Worm (Caenorhabditis elegans): ENCODE results near the gene C28H8.8.

The C28H8.8 gene

DNA sequence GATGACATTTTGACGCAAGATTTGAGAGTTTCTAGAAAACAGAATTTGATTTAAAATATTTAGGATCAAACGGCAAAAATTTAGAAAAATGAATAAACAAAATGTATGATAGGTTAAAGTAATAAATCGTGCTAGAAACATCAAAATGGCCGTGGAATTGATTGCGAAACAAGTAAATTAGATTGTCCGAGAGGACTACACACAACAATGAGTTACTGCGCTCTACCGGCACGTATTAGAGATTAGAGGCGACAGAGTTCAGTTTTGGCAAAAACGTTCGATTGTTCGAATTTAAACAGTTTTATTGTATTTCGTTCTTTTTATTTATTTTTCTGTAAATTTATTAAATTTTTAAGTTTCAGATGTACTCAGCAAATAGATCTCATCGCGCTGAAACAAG is 37.1 kb upstream of the C28H8.8 start, which contains the start of the genes dnc-2 and bcl-7:
TSS of gene dnc-2 (minus strand) at position 33 of the 400 bp plus-strand sequence.
TSS of gene bcl-7 (plus strand) at position 363 of the 400 bp plus-strand sequence.
- TF ChIP-seq hif-1 (tag; optimal IDR thresholded peaks at IDR 0.05), result peak in 1 of 2 experiments; percentile 28
- no peak for TF ChIP-seq lin-39 (tag; optimal IDR thresholded peaks at IDR 0.05)
- TF ChIP-seq daf-16 (GFP tag; optimal IDR thresholded peaks at IDR 0.05), result no peak
- peak; percentile 31 for TF ChIP-seq daf-16 (tag; optimal IDR thresholded peaks at IDR 0.05)
- no peak for TF ChIP-seq Y105C5A.15 (GFP tag; IDR thresholded peaks at IDR 0.05)
- TF ChIP-seq nhr-77 (tag; optimal IDR thresholded peaks at IDR 0.05), result no peak
- no peak for TF ChIP-seq mxl-3 (GFP tag; optimal IDR thresholded peaks at IDR 0.05)
- TF ChIP-seq mxl-2 (GFP tag; conservative IDR thresholded peaks at IDR 0.05), result no peak
- peak; percentile 12 for TF ChIP-seq nhr-6 (tag; optimal IDR thresholded peaks at IDR 0.05)
- TF ChIP-seq nhr-237 (tag; optimal IDR thresholded peaks at IDR 0.05), result no peak
- TF ChIP-seq daf-8 (GFP tag; IDR thresholded peaks at IDR 0.05), result no peak
- TF ChIP-seq unc-39 (tag; optimal IDR thresholded peaks at IDR 0.05), result no peak
- TF ChIP-seq zfp-3 (GFP tag; conservative IDR thresholded peaks at IDR 0.05), result no peak
- no peak for TF ChIP-seq pha-4 (GFP tag; IDR thresholded peaks at IDR 0.05)
- TF ChIP-seq pha-4 (tag; optimal IDR thresholded peaks at IDR 0.05), result peak; percentile 51
- TF ChIP-seq php-3 (GFP tag; IDR thresholded peaks at IDR 0.05), result no peak
- no peak for TF ChIP-seq ceh-28 (tag; optimal IDR thresholded peaks at IDR 0.05)
- TF ChIP-seq pqm-1 (tag; optimal IDR thresholded peaks at IDR 0.05), result no peak
- TF ChIP-seq hlh-30 (tag; optimal IDR thresholded peaks at IDR 0.05; ENCODE audit: insufficient read depth), result no peak
- TF ChIP-seq rbr-2 (tag; optimal IDR thresholded peaks at IDR 0.05), result peak; percentile 38
- TF ChIP-seq mdl-1 (tag; optimal IDR thresholded peaks at IDR 0.05), result no peak
- no peak for TF ChIP-seq gei-8 (GFP tag; optimal IDR thresholded peaks at IDR 0.05)
- no peak for TF ChIP-seq lim-7 (GFP tag; IDR thresholded peaks at IDR 0.05)
- TF ChIP-seq fkh-10 (GFP tag; optimal IDR thresholded peaks at IDR 0.05), result no peak
- peak; percentile 23 for TF ChIP-seq T20F7.1 (GFP tag; optimal IDR thresholded peaks at IDR 0.05)
- no peak for TF ChIP-seq egl-43 (GFP tag; IDR thresholded peaks at IDR 0.05)
- TF ChIP-seq aha-1 (tag), result peak; percentile 9
- TF ChIP-seq tag-97 (GFP tag; IDR thresholded peaks at IDR 0.05), result no peak
- no peak for TF ChIP-seq F26F4.8 (GFP tag; conservative IDR thresholded peaks at IDR 0.05)
- TF ChIP-seq mep-1 (tag; optimal IDR thresholded peaks at IDR 0.05), result peak; percentile 38
- no peak for TF ChIP-seq tra-1 (GFP tag; IDR thresholded peaks at IDR 0.05)
- TF ChIP-seq ceh-44 (GFP tag; IDR thresholded peaks at IDR 0.05), result no peak
- TF ChIP-seq set-16 (GFP tag; IDR thresholded peaks at IDR 0.05), result no peak
- TF ChIP-seq nhr-10 (tag; optimal IDR thresholded peaks at IDR 0.05), result no peak
- no peak for TF ChIP-seq skn-1 (tag; optimal IDR thresholded peaks at IDR 0.05)
- peak; percentile 37 for TF ChIP-seq dve-1 (tag; optimal IDR thresholded peaks at IDR 0.05; ENCODE audit: insufficient read depth)
- TF ChIP-seq lin-38 (GFP tag; IDR thresholded peaks at IDR 0.05), result peak; percentile 88
- no peak for TF ChIP-seq sdz-12 (GFP tag; optimal IDR thresholded peaks at IDR 0.05)
- TF ChIP-seq ztf-11 (tag; optimal IDR thresholded peaks at IDR 0.05), result no peak
- TF ChIP-seq hmg-1.1 (GFP tag; IDR thresholded peaks at IDR 0.05), result 0 out of 2 replicates have a peak, but pooled peaks have one; percentile 6
- no peak for TF ChIP-seq unc-130 (GFP tag; optimal IDR thresholded peaks at IDR 0.05)
- TF ChIP-seq nhr-41 (GFP tag; IDR thresholded peaks at IDR 0.05), result no peak
- peak in 1 of 2 experiments; percentile 84 for TF ChIP-seq lsy-2 (tag; optimal IDR thresholded peaks at IDR 0.05)
- TF ChIP-seq fos-1 (tag; optimal IDR thresholded peaks at IDR 0.05), result no peak
- no peak for TF ChIP-seq nhr-102 (tag; optimal IDR thresholded peaks at IDR 0.05)
- no peak for TF ChIP-seq ctbp-1 (GFP tag; IDR thresholded peaks at IDR 0.05)
- TF ChIP-seq nhr-48 (tag; optimal IDR thresholded peaks at IDR 0.05), result no peak
- no peak for TF ChIP-seq F49E8.2 (tag; optimal IDR thresholded peaks at IDR 0.05; ENCODE audit: borderline replicate concordance)
- peak; percentile 15 for TF ChIP-seq duxl-1 (tag; optimal IDR thresholded peaks at IDR 0.05; ENCODE audit: poor library complexity)
- no peak for TF ChIP-seq ceh-82 (tag; optimal IDR thresholded peaks at IDR 0.05)
- TF ChIP-seq daf-19 (GFP tag; conservative IDR thresholded peaks at IDR 0.05), result no peak
- TF ChIP-seq F37D6.2 (tag; optimal IDR thresholded peaks at IDR 0.05), result no peak
- TF ChIP-seq dpl-1 (GFP tag; optimal IDR thresholded peaks at IDR 0.05), result peak; percentile 65
